Worm (Caenorhabditis elegans) whole organism, midembryonic: ENCODE data around the gene C34F11.5.

Experiments
- T22C8.4 ChIP-seq: fragments of 200-800 bp; sonication (Bioruptor generic); IDR thresholded peaks from 2 replicates; pipeline ENCODE4 v1.3.6; 2022; ENCODE audit warnings: missing genetic modification characterization, missing compliant biosample characterization
- cog-1 ChIP-seq: sonication (generic microtip); optimal IDR thresholded peaks from 2 replicates; lab custom pipeline; 2016; ENCODE audit warnings: missing genetic modification characterization, missing compliant biosample characterization
- flt-1 ChIP-seq: fragments of 200-800 bp; sonication (Bioruptor generic); IDR thresholded peaks from 2 replicates; pipeline ENCODE4 v1.3.6; 2022; ENCODE audit warnings: missing genetic modification characterization, missing compliant biosample characterization
- klf-2 ChIP-seq: fragments of 200-800 bp; sonication (Bioruptor generic); conservative IDR thresholded peaks from 2 replicates; pipeline ENCODE4 v1.3.6; 2022; ENCODE audit warnings: missing genetic modification reagents, missing genetic modification characterization, missing compliant biosample characterization
- med-1 ChIP-seq: sonication (generic microtip); optimal IDR thresholded peaks from 2 replicates; lab custom pipeline; 2017; ENCODE audit warnings: missing genetic modification characterization, mild to moderate bottlenecking, missing compliant biosample characterization, antibody characterized with exemption, missing genetic modification reagents; ENCODE audit not compliant: insufficient read depth
- ref-1 ChIP-seq: fragments of 200-800 bp; sonication (Bioruptor generic); conservative IDR thresholded peaks from 2 replicates; pipeline ENCODE4 v1.3.6; 2022; ENCODE audit warnings: missing genetic modification reagents, missing genetic modification characterization, missing compliant biosample characterization
- tab-1 ChIP-seq: fragments of 200-800 bp; sonication (Bioruptor generic); IDR thresholded peaks from 2 replicates; pipeline ENCODE4 v1.3.6; 2022; ENCODE audit warnings: missing genetic modification characterization, missing compliant biosample characterization
- ztf-23 ChIP-seq: fragments of 200-800 bp; sonication (Bioruptor generic); IDR thresholded peaks from 2 replicates; pipeline ENCODE4 v1.3.6; 2022; ENCODE audit warnings: missing genetic modification reagents, missing genetic modification characterization, missing compliant biosample characterization
- ztf-29 ChIP-seq: fragments of 200-800 bp; sonication (Bioruptor generic); IDR thresholded peaks from 2 replicates; pipeline ENCODE4 v1.3.6; 2022; ENCODE audit warnings: missing genetic modification reagents, missing genetic modification characterization, missing compliant biosample characterization

Gene C34F11.5

ce11 chrII:5238366-5238765 lies 42.8 kb downstream of the C34F11.5 start, which contains the start of gene pho-4:
Gene pho-4 (minus strand): TSS chrII:5238466.
- no peak for TF ChIP-seq ztf-23 (GFP tag; lab: Robert Waterston, UW)

- no peak for TF ChIP-seq cog-1 (tag; lab: Kevin White, UChicago)
- no peak for TF ChIP-seq ztf-23 (GFP tag; lab: Robert Waterston, UW)
- no peak for TF ChIP-seq med-1 (GFP tag; lab: Kevin White, UChicago)
- no peak for TF ChIP-seq tab-1 (GFP tag; lab: Robert Waterston, UW)
- no peak for TF ChIP-seq flt-1 (GFP tag; lab: Robert Waterston, UW)
- TF ChIP-seq ztf-29 (GFP tag; lab: Robert Waterston, UW): no peak
- no peak for TF ChIP-seq T22C8.4
- no peak for TF ChIP-seq klf-2 (GFP tag; lab: Robert Waterston, UW)
- TF ChIP-seq ref-1: no peak
Measured at ce11 chrII:5241560-5241959, 46.0 kb downstream of the C34F11.5 start, which contains the start of gene T16D1.1. Gene T16D1.1 (minus strand): TSS chrII:5241660.

ce11 chrII:5246791-5247361 lies 51.3 kb downstream of the C34F11.5 start, which contains the start of gene ptr-6:
Gene ptr-6 (minus strand): TSS chrII:5246837.
- TF ChIP-seq ztf-23 (GFP tag; lab: Robert Waterston, UW): no peak
- no peak for TF ChIP-seq ztf-29 (GFP tag; lab: Robert Waterston, UW)
- TF ChIP-seq tab-1 (GFP tag; lab: Robert Waterston, UW): no peak
- TF ChIP-seq cog-1 (tag; lab: Kevin White, UChicago): no peak
- TF ChIP-seq flt-1 (GFP tag; lab: Robert Waterston, UW): no peak
- TF ChIP-seq med-1 (GFP tag; lab: Kevin White, UChicago): no peak
- no peak for TF ChIP-seq T22C8.4
- no peak for TF ChIP-seq ref-1
